Worm (Caenorhabditis elegans): ENCODE measurements around the gene Y50D7A.10.

Y50D7A.10 gene

DNA sequence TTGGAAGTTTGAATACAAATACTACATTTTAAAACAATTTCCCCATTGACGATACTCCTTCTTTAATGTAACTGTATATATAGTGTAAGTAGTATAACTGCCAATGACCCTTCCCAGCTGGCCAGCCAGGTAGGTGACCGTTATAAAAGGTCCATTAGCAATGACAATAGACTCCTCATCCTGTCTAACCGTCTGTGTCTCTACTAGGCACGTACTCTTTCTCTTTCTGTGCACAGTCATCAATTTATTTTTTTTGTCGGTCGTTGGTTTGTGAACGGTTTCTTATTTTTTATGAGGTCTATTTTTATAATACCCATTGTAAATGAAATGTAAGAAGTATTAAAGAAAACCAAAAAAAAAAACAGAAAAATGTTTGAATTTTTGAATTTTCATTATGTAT lies 10.7 kb upstream of the Y50D7A.10 start:
- peak; percentile 19 for TF ChIP-seq aha-1 (tag)
- no peak for TF ChIP-seq egl-27 (tag; optimal IDR thresholded peaks at IDR 0.05)
- no peak for TF ChIP-seq tag-97 (GFP tag; IDR thresholded peaks at IDR 0.05)

DNA sequence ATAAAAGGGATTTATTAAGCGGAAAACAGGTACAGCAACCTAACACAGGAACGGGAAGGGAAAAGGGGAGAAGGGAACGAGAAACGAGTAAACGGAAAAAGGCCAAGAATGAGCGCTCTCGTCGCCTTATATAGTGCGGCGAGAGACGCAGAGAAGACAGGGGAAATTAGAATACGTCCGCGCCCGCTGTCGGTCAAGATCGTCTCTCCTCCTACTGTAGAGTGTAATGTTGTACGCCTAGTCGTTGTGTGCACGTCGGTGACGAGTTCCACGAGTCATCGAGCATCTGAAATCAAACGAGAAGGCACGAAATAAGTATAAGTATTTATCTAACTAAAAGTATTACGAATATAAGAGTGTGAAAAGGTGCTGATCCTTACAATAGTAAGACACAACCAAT lies 4.1 kb upstream of the Y50D7A.10 start:
- TF ChIP-seq jun-1 (tag; optimal IDR thresholded peaks at IDR 0.05) (no peak), hif-1 (tag; optimal IDR thresholded peaks at IDR 0.05) (no peak), T20F7.1 (GFP tag; optimal IDR thresholded peaks at IDR 0.05) (no peak), hlh-30 (tag; optimal IDR thresholded peaks at IDR 0.05; ENCODE audit: insufficient read depth) (no peak), D1046.2 (GFP tag; IDR thresholded peaks at IDR 0.05) (no peak), Y105C5A.15 (GFP tag; IDR thresholded peaks at IDR 0.05) (no peak), zag-1 (tag; optimal IDR thresholded peaks at IDR 0.05) (no peak), nhr-42 (GFP tag; IDR thresholded peaks at IDR 0.05) (no peak), nhr-25 (tag; optimal IDR thresholded peaks at IDR 0.05; ENCODE audit: borderline replicate concordance, insufficient read depth) (no peak), ceh-20 (GFP tag; IDR thresholded peaks at IDR 0.05) (no peak), mes-2 (tag; optimal IDR thresholded peaks at IDR 0.05; ENCODE audit: poor library complexity, severe bottlenecking) (no peak), ceh-82 (tag; optimal IDR thresholded peaks at IDR 0.05) (no peak), lim-7 (GFP tag; IDR thresholded peaks at IDR 0.05) (no peak), nhr-6 (tag; optimal IDR thresholded peaks at IDR 0.05) (no peak), tag-97 (GFP tag; IDR thresholded peaks at IDR 0.05) (no peak), Y75B8A.6 (GFP tag; IDR thresholded peaks at IDR 0.05) (no peak), ZK337.2 (GFP tag; IDR thresholded peaks at IDR 0.05) (no peak)

DNA sequence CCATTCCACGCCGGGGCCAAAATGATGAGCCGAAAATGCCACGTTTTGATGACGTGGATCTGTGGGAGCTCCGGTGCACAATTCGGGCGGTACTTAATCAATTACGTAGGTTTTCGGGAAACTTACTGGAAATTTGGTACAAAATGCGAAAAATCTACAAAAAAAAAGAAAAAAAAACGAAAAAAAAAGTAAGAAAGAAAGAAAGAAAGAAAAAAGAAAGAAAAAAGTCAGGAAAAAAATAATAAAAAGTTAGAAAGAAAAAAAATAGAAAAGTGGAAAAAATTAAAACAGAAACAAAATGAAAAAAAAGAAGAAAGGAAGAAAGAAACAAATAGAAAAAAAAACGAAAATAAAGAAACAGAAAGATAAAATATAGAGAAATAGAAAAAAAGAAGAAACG lies 2.4 kb upstream of the Y50D7A.10 start:
- TF ChIP-seq T20F7.1 (GFP tag; optimal IDR thresholded peaks at IDR 0.05) (no peak), mes-2 (tag; optimal IDR thresholded peaks at IDR 0.05; ENCODE audit: poor library complexity, severe bottlenecking) (no peak), arid-1 (GFP tag; conservative IDR thresholded peaks at IDR 0.05) (no peak), attf-4 (tag; optimal IDR thresholded peaks at IDR 0.05) (peak; percentile 18), ceh-82 (tag; optimal IDR thresholded peaks at IDR 0.05) (no peak), nhr-111 (GFP tag; optimal IDR thresholded peaks at IDR 0.05) (no peak), zag-1 (tag; optimal IDR thresholded peaks at IDR 0.05) (no peak), T26A8.4 (GFP tag; IDR thresholded peaks at IDR 0.05) (no peak), nhr-28 (tag; optimal IDR thresholded peaks at IDR 0.05) (no peak), fkh-10 (GFP tag; optimal IDR thresholded peaks at IDR 0.05) (no peak), R02D3.7 (tag; optimal IDR thresholded peaks at IDR 0.05) (no peak), dmd-6 (GFP tag; IDR thresholded peaks at IDR 0.05) (no peak), php-3 (GFP tag; IDR thresholded peaks at IDR 0.05) (no peak), egl-27 (tag; optimal IDR thresholded peaks at IDR 0.05) (peak; percentile 35), ZK546.5 (tag; optimal IDR thresholded peaks at IDR 0.05) (peak in 1 of 2 experiments; percentile 15), unc-39 (tag; optimal IDR thresholded peaks at IDR 0.05) (no peak), lin-15B (tag; optimal IDR thresholded peaks at IDR 0.05) (no peak), aha-1 (tag) (peak; percentile 99), lin-13 (GFP tag; optimal IDR thresholded peaks at IDR 0.05) (no peak), nhr-102 (tag; optimal IDR thresholded peaks at IDR 0.05) (no peak), Y48G9A.11 (GFP tag; IDR thresholded peaks at IDR 0.05) (no peak), mxl-2 (GFP tag; conservative IDR thresholded peaks at IDR 0.05) (no peak), dmd-8 (GFP tag; IDR thresholded peaks at IDR 0.05) (no peak), daf-19 (GFP tag; conservative IDR thresholded peaks at IDR 0.05) (no peak), daf-8 (GFP tag; IDR thresholded peaks at IDR 0.05) (no peak)

DNA sequence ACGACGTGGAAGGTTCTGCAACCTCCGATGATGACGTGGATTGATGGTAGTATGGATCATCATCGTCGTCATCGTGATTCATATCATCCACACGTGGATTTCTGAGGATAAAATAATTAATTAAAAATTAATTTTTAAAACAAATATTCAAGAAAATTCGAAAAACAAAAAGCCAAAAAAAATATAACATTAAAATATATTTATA lies 27.8 kb downstream of the Y50D7A.10 start, which contains the start of gene Y50D7A.8:
Y50D7A.8 (minus strand) TSS at position 101 of the 205 bp plus-strand sequence.
- TF ChIP-seq F44E2.7 (GFP tag; IDR thresholded peaks at IDR 0.05) (no peak), daf-16 (GFP tag; optimal IDR thresholded peaks at IDR 0.05) (no peak), daf-16 (tag; optimal IDR thresholded peaks at IDR 0.05) (no peak), duxl-1 (tag; optimal IDR thresholded peaks at IDR 0.05; ENCODE audit: poor library complexity) (no peak), mes-2 (tag; optimal IDR thresholded peaks at IDR 0.05; ENCODE audit: poor library complexity, severe bottlenecking) (no peak), rbr-2 (tag; optimal IDR thresholded peaks at IDR 0.05) (no peak), D1046.2 (GFP tag; IDR thresholded peaks at IDR 0.05) (no peak), lin-13 (GFP tag; optimal IDR thresholded peaks at IDR 0.05) (no peak)

All from whole organism, L4 larva.